Worm (Caenorhabditis elegans): ENCODE results near the gene gst-39.

gst-39 gene

DNA sequence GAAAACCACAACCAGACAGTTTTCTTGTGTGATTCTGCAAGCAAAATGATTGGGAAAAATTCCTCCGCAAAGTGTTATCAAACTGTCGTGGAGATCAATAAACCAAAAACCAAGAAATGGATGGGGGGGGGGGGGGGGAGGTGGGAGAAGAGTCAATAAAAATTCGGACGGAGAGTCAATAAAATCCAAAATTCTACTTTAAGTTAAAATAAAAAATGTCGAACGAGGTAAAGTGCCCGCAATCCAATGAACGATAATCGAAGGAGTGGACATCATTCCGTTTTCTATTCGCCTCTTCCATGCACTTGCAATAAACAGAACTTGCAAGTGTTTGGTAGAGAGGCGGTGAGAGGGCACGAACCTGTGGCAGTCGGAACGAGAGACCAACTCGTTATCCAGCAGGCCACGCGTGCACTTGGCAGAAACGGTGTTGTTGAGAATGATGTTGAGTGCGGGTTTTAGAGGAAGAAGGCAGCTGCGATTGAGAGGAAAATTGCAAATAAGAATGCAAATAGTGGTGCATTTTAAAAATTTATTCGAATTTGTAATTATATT, 6.0 kb downstream of the gst-39 start, which contains the start of gene gst-27 (continued):
- TF ChIP-seq T23F11.4 (GFP tag; optimal IDR thresholded peaks at IDR 0.05) = peak; percentile 66
- TF ChIP-seq ceh-34 (tag; optimal IDR thresholded peaks at IDR 0.05) = peak; percentile 81
- peak; percentile 74 for TF ChIP-seq sox-2 (GFP tag; IDR thresholded peaks at IDR 0.05)
- peak; percentile 23 for TF ChIP-seq ceh-22 (tag; optimal IDR thresholded peaks at IDR 0.05)
- peak; percentile 57 for TF ChIP-seq pros-1 (tag; optimal IDR thresholded peaks at IDR 0.05)
- no peak for TF ChIP-seq mec-3 (tag; optimal IDR thresholded peaks at IDR 0.05; ENCODE audit: borderline replicate concordance)
- peak; percentile 86 for TF ChIP-seq ceh-19 (GFP tag; optimal IDR thresholded peaks at IDR 0.05)
- TF ChIP-seq pha-2 (tag; optimal IDR thresholded peaks at IDR 0.05) = peak; percentile 54
- peak; percentile 77 for TF ChIP-seq fax-1 (tag; optimal IDR thresholded peaks at IDR 0.05)
- peak; percentile 48 for TF ChIP-seq ceh-2 (tag; optimal IDR thresholded peaks at IDR 0.05)
- peak; percentile 76 for TF ChIP-seq C38D4.7 (GFP tag; optimal IDR thresholded peaks at IDR 0.05)
- peak; percentile 18 for TF ChIP-seq unc-55 (GFP tag; optimal IDR thresholded peaks at IDR 0.05)
- peak; percentile 71 for TF ChIP-seq ceh-48 (tag; optimal IDR thresholded peaks at IDR 0.05)
- TF ChIP-seq fkh-10 (GFP tag; optimal IDR thresholded peaks at IDR 0.05) = peak; percentile 49
- peak; percentile 52; the same call in 1 of the 2 replicates for TF ChIP-seq unc-3 (GFP tag; conservative IDR thresholded peaks at IDR 0.05)
- TF ChIP-seq unc-3 (tag; optimal IDR thresholded peaks at IDR 0.05) = peak; percentile 24
- peak; percentile 9 for TF ChIP-seq hlh-15 (tag; optimal IDR thresholded peaks at IDR 0.05)

DNA sequence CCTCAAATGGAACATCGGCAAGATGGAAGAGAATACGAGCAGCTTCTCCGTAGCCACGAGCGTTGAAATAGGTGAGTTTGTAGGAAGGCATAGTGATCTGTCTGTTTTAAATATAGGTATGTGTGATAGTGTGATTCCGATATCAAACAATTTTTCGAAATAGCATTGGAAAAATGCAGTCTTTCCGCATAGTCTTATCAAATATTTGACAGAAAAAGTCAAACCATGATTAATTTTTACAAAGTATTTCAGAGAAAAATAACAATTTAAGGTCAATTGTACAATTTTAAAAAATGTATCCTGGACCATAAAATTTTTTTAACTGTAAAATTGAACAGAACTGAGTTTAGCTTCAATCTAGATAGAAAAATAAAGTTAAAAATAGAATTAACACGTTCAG, 7.3 kb downstream of the gst-39 start, which contains the start of gene gst-26:
TSS of gene gst-26 (minus strand) at position 101 of the 400 bp plus-strand sequence.
- TF ChIP-seq nhr-232 (tag; optimal IDR thresholded peaks at IDR 0.05) = no peak
- no peak for TF ChIP-seq mec-3 (tag; optimal IDR thresholded peaks at IDR 0.05; ENCODE audit: borderline replicate concordance)
- TF ChIP-seq che-1 (tag; optimal IDR thresholded peaks at IDR 0.05) = no peak
- no peak for TF ChIP-seq npax-4 (tag; optimal IDR thresholded peaks at IDR 0.05)
- TF ChIP-seq ceh-34 (tag; optimal IDR thresholded peaks at IDR 0.05) = no peak
- TF ChIP-seq ahr-1 (tag; optimal IDR thresholded peaks at IDR 0.05) = no peak
- no peak for TF ChIP-seq K02D7.2 (tag; optimal IDR thresholded peaks at IDR 0.05)
- TF ChIP-seq fkh-6 (tag; optimal IDR thresholded peaks at IDR 0.05) = no peak
- no peak for TF ChIP-seq pqm-1 (tag; optimal IDR thresholded peaks at IDR 0.05)
- no peak for TF ChIP-seq zip-5 (tag; optimal IDR thresholded peaks at IDR 0.05)
- TF ChIP-seq hlh-15 (tag; optimal IDR thresholded peaks at IDR 0.05) = no peak
- no peak for TF ChIP-seq ceh-19 (GFP tag; optimal IDR thresholded peaks at IDR 0.05)
- no peak for TF ChIP-seq ets-4 (tag; optimal IDR thresholded peaks at IDR 0.05)
- TF ChIP-seq nhr-11 (tag; optimal IDR thresholded peaks at IDR 0.05) = no peak
- TF ChIP-seq elt-2 (tag; optimal IDR thresholded peaks at IDR 0.05) = no peak
- TF ChIP-seq pax-1 (tag; optimal IDR thresholded peaks at IDR 0.05) = no peak

DNA sequence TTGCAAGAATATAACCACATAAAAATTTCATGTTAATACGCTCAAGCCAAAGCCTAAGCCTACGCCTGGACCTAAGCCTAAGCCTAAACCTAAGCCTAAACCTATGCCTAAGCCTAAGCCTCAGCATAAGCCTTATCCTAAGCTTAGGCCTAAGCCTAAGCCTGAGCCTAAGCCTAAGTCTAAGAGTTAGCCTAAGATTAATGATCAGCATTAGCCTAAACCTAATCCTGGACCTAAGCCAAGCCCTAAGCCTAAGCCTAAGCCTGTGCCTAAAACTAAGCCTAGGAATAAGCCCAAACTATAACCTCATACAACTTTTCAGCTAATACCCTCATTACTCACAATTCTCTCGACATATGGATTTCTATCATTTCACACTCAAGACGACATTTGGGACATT, 13.4 kb downstream of the gst-39 start:
- TF ChIP-seq dve-1 (tag; optimal IDR thresholded peaks at IDR 0.05) (peak; percentile 51), ceh-18 (tag; optimal IDR thresholded peaks at IDR 0.05) (no peak)

DNA sequence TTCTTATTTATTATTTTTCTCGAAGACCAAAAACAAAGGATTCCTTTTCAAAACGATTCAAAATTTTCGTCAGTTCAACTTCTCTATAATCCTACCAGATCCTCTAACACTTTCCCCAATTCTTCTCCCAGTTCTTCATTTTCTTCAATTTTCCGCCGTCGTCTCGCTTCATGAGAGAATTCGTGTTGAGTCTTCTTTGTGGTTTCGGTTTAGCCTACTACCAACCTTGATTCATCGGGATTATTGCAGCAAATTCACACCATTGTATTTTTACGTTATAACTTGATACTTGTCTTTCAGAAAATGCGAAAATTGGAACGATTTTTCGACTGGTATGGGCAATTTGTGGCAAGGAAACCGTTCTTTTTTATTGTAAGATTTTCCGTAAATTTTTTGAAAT, 13.8 kb downstream of the gst-39 start, which contains the start of gene ptr-20:
TSS of gene ptr-20 (plus strand) at position 301 of the 400 bp plus-strand sequence.
- TF ChIP-seq ceh-9 (tag; optimal IDR thresholded peaks at IDR 0.05) = no peak
- TF ChIP-seq ceh-19 (GFP tag; optimal IDR thresholded peaks at IDR 0.05) = no peak
- TF ChIP-seq sox-2 (GFP tag; IDR thresholded peaks at IDR 0.05) = no peak
- no peak for TF ChIP-seq unc-86 (tag; optimal IDR thresholded peaks at IDR 0.05)
- TF ChIP-seq lim-6 (tag; optimal IDR thresholded peaks at IDR 0.05) = no peak

DNA sequence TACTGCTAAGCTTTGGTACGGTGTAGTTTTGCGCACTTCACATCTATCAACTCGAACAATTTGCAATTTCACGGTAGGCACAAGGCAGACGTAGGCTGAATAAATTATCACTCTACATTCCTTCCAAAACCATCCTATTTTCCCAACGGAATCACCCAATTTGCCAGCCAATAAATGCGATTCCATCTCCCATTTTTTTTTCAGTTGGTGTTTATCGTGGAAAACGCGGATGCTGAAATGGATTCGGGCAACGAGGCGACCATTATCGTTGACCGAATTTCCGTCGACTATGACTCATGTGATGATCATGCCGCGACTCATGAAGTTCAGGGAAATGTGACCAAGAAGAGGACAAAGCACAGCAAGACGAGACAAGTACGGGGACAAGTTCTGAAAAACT, 23.3 kb downstream of the gst-39 start:
- TF ChIP-seq F13H6.1 (tag; optimal IDR thresholded peaks at IDR 0.05) (no peak), dve-1 (tag; optimal IDR thresholded peaks at IDR 0.05) (no peak), pha-2 (tag; optimal IDR thresholded peaks at IDR 0.05) (no peak)
